Fruit fly (Drosophila melanogaster): ENCODE results near the gene CG9399.

CG9399 gene

DNA sequence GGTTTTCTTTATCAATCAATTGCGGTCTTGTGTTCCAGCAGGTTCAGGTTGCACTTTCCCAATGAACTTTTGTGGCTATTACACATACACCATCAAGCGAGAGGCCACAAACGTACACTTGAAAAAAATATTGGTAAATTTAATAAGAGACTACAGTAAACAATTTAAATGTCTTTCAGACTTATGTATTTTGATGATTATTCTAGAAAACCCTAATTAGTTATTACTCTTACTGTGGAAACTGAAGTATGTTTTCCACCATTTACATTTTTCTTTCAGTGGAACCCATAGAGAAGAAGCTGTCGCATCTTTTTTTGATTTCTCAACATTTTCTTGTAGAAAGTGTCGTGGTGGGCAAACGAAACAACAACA lies 39.9 kb downstream of the CG9399 start (continued):
- peak; percentile 87; the same call in 1 of the 2 replicates for TF ChIP-seq Rfx (GFP tag; IDR thresholded peaks at IDR 0.05)
- peak; percentile 95 for TF ChIP-seq CG30403 (GFP tag; optimal IDR thresholded peaks at IDR 0.05)
- TF ChIP-seq odd (GFP tag; optimal IDR thresholded peaks at IDR 0.05) = peak; percentile 86
- peak; percentile 98 for TF ChIP-seq gem (tag; optimal IDR thresholded peaks at IDR 0.05)
- TF ChIP-seq unc-4 (GFP tag; IDR thresholded peaks at IDR 0.05; ENCODE audit: partially characterized antibody) = no peak
- TF ChIP-seq H2.0 (GFP tag; IDR thresholded peaks at IDR 0.05) = peak; percentile 93
- no peak for TF ChIP-seq CG13287 (GFP tag; IDR thresholded peaks at IDR 0.05; ENCODE audit: partially characterized antibody)
- TF ChIP-seq Tbp (GFP tag; optimal IDR thresholded peaks at IDR 0.05) = no peak
- peak; percentile 77 to 96 for TF ChIP-seq Hr51 (GFP tag; optimal IDR thresholded peaks at IDR 0.05)
- TF ChIP-seq ab (GFP tag; optimal IDR thresholded peaks at IDR 0.05) = peak; percentile 50
- peak; percentile 23 for TF ChIP-seq cg (GFP tag; optimal IDR thresholded peaks at IDR 0.05)
- TF ChIP-seq kay (GFP tag; optimal IDR thresholded peaks at IDR 0.05) = peak; percentile 82
- TF ChIP-seq prd (optimal IDR thresholded peaks at IDR 0.05) = no peak
- peak; percentile 93 for TF ChIP-seq prd (GFP tag; IDR thresholded peaks at IDR 0.05)
- TF ChIP-seq Hr3 (GFP tag; optimal IDR thresholded peaks at IDR 0.05) = peak; percentile 92
- no peak for TF ChIP-seq Elba2 (GFP tag; optimal IDR thresholded peaks at IDR 0.05)
- TF ChIP-seq sug (tag; optimal IDR thresholded peaks at IDR 0.05) = peak; percentile 26
- TF ChIP-seq CG1233 (GFP tag; optimal IDR thresholded peaks at IDR 0.05) = peak; percentile 88
- TF ChIP-seq Lim3 (GFP tag; IDR thresholded peaks at IDR 0.05) = no peak
- TF ChIP-seq tx (GFP tag; optimal IDR thresholded peaks at IDR 0.05) = peak; percentile 91
- TF ChIP-seq Six4 (GFP tag; optimal IDR thresholded peaks at IDR 0.05) = peak; percentile 91
- TF ChIP-seq CG6272 (GFP tag; IDR thresholded peaks at IDR 0.05) = peak; percentile 78
- peak; percentile 77 for TF ChIP-seq CG10565 (GFP tag; optimal IDR thresholded peaks at IDR 0.05)
- TF ChIP-seq pfk (GFP tag; optimal IDR thresholded peaks at IDR 0.05) = no peak
- TF ChIP-seq Doc3 (GFP tag; IDR thresholded peaks at IDR 0.05; ENCODE audit: partially characterized antibody) = no peak
- peak; percentile 94 for TF ChIP-seq CG16863 (GFP tag; optimal IDR thresholded peaks at IDR 0.05)
- peak; percentile 89 for TF ChIP-seq CG2120 (GFP tag; optimal IDR thresholded peaks at IDR 0.05)
- TF ChIP-seq corto (GFP tag; optimal IDR thresholded peaks at IDR 0.05) = no peak
- TF ChIP-seq CG7556 (GFP tag; optimal IDR thresholded peaks at IDR 0.05) = peak; percentile 92
- TF ChIP-seq hth (optimal IDR thresholded peaks at IDR 0.05) = no peak
- TF ChIP-seq CTCF (GFP tag; optimal IDR thresholded peaks at IDR 0.05) = peak; percentile 65
- no peak for TF ChIP-seq HLH4C (GFP tag; IDR thresholded peaks at IDR 0.05; ENCODE audit: partially characterized antibody)
- no peak for TF ChIP-seq sc (optimal IDR thresholded peaks at IDR 0.05)
- peak; percentile 92 for TF ChIP-seq sc (GFP tag; optimal IDR thresholded peaks at IDR 0.05)
- peak; percentile 84 for TF ChIP-seq wdn (GFP tag; IDR thresholded peaks at IDR 0.05)
- TF ChIP-seq gt (GFP tag; IDR thresholded peaks at IDR 0.05) = peak; percentile 73
- no peak for TF ChIP-seq knrl (GFP tag; IDR thresholded peaks at IDR 0.05; ENCODE audit: partially characterized antibody)
- TF ChIP-seq row (GFP tag; IDR thresholded peaks at IDR 0.05) = peak; percentile 88
- peak; percentile 78 for TF ChIP-seq NFAT (GFP tag; IDR thresholded peaks at IDR 0.05)
- TF ChIP-seq mirr (GFP tag; optimal IDR thresholded peaks at IDR 0.05) = no peak
- TF ChIP-seq HmgD (GFP tag; optimal IDR thresholded peaks at IDR 0.05) = peak; percentile 9
- TF ChIP-seq inv (GFP tag; IDR thresholded peaks at IDR 0.05; ENCODE audit: partially characterized antibody) = no peak
- no peak for TF ChIP-seq Deaf1 (tag; optimal IDR thresholded peaks at IDR 0.05)
- TF ChIP-seq Ssrp (tag; optimal IDR thresholded peaks at IDR 0.05) = peak; percentile 95
- peak; percentile 93 for TF ChIP-seq CG32772 (GFP tag; IDR thresholded peaks at IDR 0.05)
- peak; percentile 91 for TF ChIP-seq CG12219 (GFP tag; optimal IDR thresholded peaks at IDR 0.05)
- peak; percentile 93 for TF ChIP-seq Drgx (GFP tag; IDR thresholded peaks at IDR 0.05)
- peak; percentile 50 for TF ChIP-seq CG15514 (GFP tag; optimal IDR thresholded peaks at IDR 0.05)
- peak; percentile 88 for TF ChIP-seq CG18764 (GFP tag; optimal IDR thresholded peaks at IDR 0.05)
- peak; percentile 86 for TF ChIP-seq NC2α (GFP tag; optimal IDR thresholded peaks at IDR 0.05)
- TF ChIP-seq CG4360 (GFP tag; IDR thresholded peaks at IDR 0.05) = no peak
- TF ChIP-seq p53 (GFP tag; optimal IDR thresholded peaks at IDR 0.05) = peak; percentile 31
- TF ChIP-seq Oli (tag; optimal IDR thresholded peaks at IDR 0.05) = peak; percentile 96

Measured in whole organism, embryonic.